Worm (Caenorhabditis elegans) whole organism, late embryonic: ENCODE data around the gene F38A1.6.

Source experiments
- Y22D7AL.16 ChIP-seq: sonication (generic microtip); optimal IDR thresholded peaks from 2 replicates; lab custom pipeline; 2016; ENCODE audit warnings: missing genetic modification characterization, missing compliant biosample characterization
- ceh-14 ChIP-seq: sonication (generic microtip); optimal IDR thresholded peaks from 2 replicates; lab custom pipeline; 2016; ENCODE audit warnings: missing genotype, missing genetic modification characterization, missing compliant biosample characterization
- ceh-34 ChIP-seq: sonication (generic microtip); optimal IDR thresholded peaks from 2 replicates; lab custom pipeline; 2016; ENCODE audit warnings: mild to moderate bottlenecking, missing genetic modification characterization, missing compliant biosample characterization
- pha-4 ChIP-seq: fragments of 150-350 bp; optimal IDR thresholded peaks from 2 replicates; lab custom pipeline; 2018; ENCODE audit warnings: missing biosample characterization, missing genetic modification reagents, missing genetic modification characterization
- ztf-16 ChIP-seq: sonication (generic microtip); optimal IDR thresholded peaks from 2 replicates; lab custom pipeline; 2017; ENCODE audit warnings: missing genetic modification characterization, missing compliant biosample characterization

- TF ChIP-seq Y22D7AL.16 (tag; lab: Kevin White, UChicago) (no peak), ceh-14 (no peak), ztf-16 (tag; lab: Kevin White, UChicago) (no peak), pha-4 (tag; lab: Kevin White, UChicago) (no peak), ceh-34 (tag; lab: Kevin White, UChicago) (no peak)
These were observed 35.4 kb upstream of the F38A1.6 start, which contains the start of gene W09G12.9 for ce11 chrIV:1216290-1216689.
